Worm (Caenorhabditis elegans) whole organism, early embryonic: ENCODE data around the gene ddx-15.

Experiments used
- B0310.2 ChIP-seq: sonication (generic microtip); optimal IDR thresholded peaks from 2 replicates; lab custom pipeline; 2016; ENCODE audit warnings: mild to moderate bottlenecking, missing genetic modification characterization, missing compliant biosample characterization
- F13C5.2 ChIP-seq: sonication (generic microtip); optimal IDR thresholded peaks from 2 replicates; lab custom pipeline; 2017; ENCODE audit warnings: mild to moderate bottlenecking, missing genetic modification characterization, inconsistent platforms, missing compliant biosample characterization
- ama-1 ChIP-seq: fragments of 150-350 bp; optimal IDR thresholded peaks from 2 replicates; lab custom pipeline; 2014
- ceh-13 ChIP-seq: fragments of 200-800 bp; sonication (Bioruptor generic); optimal IDR thresholded peaks from 2 replicates; lab custom pipeline; 2018; ENCODE audit warnings: mild to moderate bottlenecking, missing genetic modification characterization, missing compliant biosample characterization
- ceh-36 ChIP-seq: sonication (generic microtip); optimal IDR thresholded peaks from 2 replicates; lab custom pipeline; 2016; ENCODE audit warnings: missing genetic modification characterization, inconsistent platforms, missing compliant biosample characterization
- flt-1 ChIP-seq: fragments of 200-800 bp; sonication (Bioruptor generic); IDR thresholded peaks from 2 replicates; pipeline ENCODE4 v1.3.6; 2022; ENCODE audit warnings: missing genetic modification characterization, missing compliant biosample characterization
- hmbx-1 ChIP-seq: sonication (generic microtip); optimal IDR thresholded peaks from 2 replicates; lab custom pipeline; 2016; ENCODE audit warnings: mild to moderate bottlenecking, missing genetic modification characterization, missing compliant biosample characterization
- hmg-4 ChIP-seq: fragments of 200-800 bp; sonication (Bioruptor generic); optimal IDR thresholded peaks from 2 replicates; lab custom pipeline; 2018; ENCODE audit warnings: mild to moderate bottlenecking, missing genetic modification characterization, missing compliant biosample characterization
- hnd-1 ChIP-seq: sonication (generic microtip); optimal IDR thresholded peaks from 2 replicates; lab custom pipeline; 2016; ENCODE audit warnings: missing genetic modification characterization, missing compliant biosample characterization
- tbx-11 ChIP-seq: fragments of 200-800 bp; sonication (Bioruptor generic); IDR thresholded peaks from 2 replicates; pipeline ENCODE4 v1.3.6; 2022; ENCODE audit warnings: missing genetic modification characterization, missing compliant biosample characterization
- tbx-37 ChIP-seq: fragments of 200-800 bp; sonication (Bioruptor generic); conservative IDR thresholded peaks from 2 replicates; pipeline ENCODE4 v1.3.6; 2022; ENCODE audit warnings: missing genetic modification reagents, missing genetic modification characterization, missing compliant biosample characterization

DNA sequence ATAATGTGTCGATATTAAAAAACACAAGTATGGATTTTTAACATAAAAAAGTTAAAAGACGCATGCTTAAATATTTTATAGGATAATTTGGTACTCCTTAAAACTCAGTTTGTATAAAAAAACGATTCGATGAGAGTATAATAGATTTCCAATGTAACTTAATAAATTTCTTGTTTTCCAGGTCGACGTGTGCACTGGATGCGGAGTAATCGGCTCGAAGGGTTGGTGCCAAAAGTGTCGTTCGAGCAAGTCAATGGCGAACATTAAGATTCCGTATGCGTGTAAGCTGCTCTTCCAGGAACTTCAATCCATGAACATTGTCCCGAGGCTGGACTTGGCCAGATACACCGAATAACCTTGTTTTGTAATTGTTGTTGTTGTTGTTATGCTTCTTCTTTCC, 27.2 kb downstream of the ddx-15 start:
- TF ChIP-seq tbx-11 (no peak), ceh-13 (GFP tag; lab: Kevin White, UChicago) (no peak), ama-1 (no peak), hmbx-1 (no peak), flt-1 (GFP tag; lab: Robert Waterston, UW) (no peak), ceh-36 (tag; lab: Kevin White, UChicago) (no peak), hmg-4 (GFP tag; lab: Kevin White, UChicago) (no peak), B0310.2 (tag; lab: Kevin White, UChicago) (no peak), hnd-1 (tag; lab: Kevin White, UChicago) (no peak), F13C5.2 (no peak), tbx-37 (GFP tag; lab: Robert Waterston, UW) (no peak)
